Worm (Caenorhabditis elegans): Measurements from ENCODE around the gene srw-43.

srw-43 gene

DNA sequence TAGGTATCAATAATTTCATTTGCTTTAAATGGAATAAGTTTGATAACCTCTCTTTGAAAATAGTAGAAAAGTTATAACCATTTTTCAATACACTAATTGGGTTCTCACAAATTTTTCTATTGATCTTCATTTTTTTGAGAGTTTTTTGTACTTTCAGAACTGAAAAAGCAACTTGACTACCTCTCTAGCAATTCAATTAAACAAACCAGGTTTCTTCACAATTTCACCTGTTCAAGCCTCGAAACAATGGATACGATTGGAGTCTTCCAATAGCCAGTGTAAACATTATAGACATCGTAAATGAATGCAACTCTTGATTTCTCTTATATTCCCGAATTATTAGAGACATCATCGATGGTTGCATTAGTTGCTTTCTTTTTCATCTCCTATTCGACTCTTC lies 44.1 kb downstream of the srw-43 start, which contains the start of gene srz-99:
Gene srz-99 (plus strand): TSS at position 301 of the 400 bp plus-strand sequence.
- TF ChIP-seq arid-1 (GFP tag; conservative IDR thresholded peaks at IDR 0.05) (no peak), madf-5 (GFP tag; IDR thresholded peaks at IDR 0.05) (no peak), Y75B8A.6 (GFP tag; IDR thresholded peaks at IDR 0.05) (no peak), mdt-29 (GFP tag; IDR thresholded peaks at IDR 0.05) (no peak), ceh-44 (GFP tag; IDR thresholded peaks at IDR 0.05) (no peak), Y5F2A.4 (GFP tag; optimal IDR thresholded peaks at IDR 0.05) (no peak)

- no peak for TF ChIP-seq Y5F2A.4 (GFP tag; optimal IDR thresholded peaks at IDR 0.05)
- no peak for TF ChIP-seq lin-38 (GFP tag; IDR thresholded peaks at IDR 0.05)
- no peak for TF ChIP-seq daf-12 (tag; optimal IDR thresholded peaks at IDR 0.05)
- no peak for TF ChIP-seq saeg-2 (GFP tag; IDR thresholded peaks at IDR 0.05)
- no peak for TF ChIP-seq daf-8 (GFP tag; IDR thresholded peaks at IDR 0.05)
Observed at ce11 chrV:16731600-16731999, 45.8 kb downstream of the srw-43 start, which contains the start of gene srz-100. TSS of gene srz-100 (plus strand) at chrV:16731900.

DNA sequence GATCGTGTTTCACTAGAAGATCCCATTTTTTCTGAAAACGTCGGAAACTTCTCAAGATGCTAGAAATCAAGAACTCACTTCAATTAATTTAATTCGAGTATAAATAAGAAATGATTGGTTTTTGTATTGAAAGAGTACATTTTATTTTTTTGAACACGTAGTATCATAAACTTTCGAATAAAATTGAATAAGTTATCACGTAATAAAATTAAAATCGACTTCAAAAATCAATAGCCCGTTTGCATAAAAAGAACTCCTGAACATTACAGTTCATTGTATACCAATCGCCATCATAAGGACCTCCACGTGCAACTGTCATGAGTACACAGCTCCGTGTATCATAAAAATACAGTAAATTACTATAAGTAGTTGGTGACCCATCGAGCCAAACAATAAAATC lies 47.9 kb downstream of the srw-43 start, which contains the start of gene T25E12.16:
Gene T25E12.16 (minus strand): TSS at position 101 of the 400 bp plus-strand sequence.
- TF ChIP-seq lin-38 (GFP tag; IDR thresholded peaks at IDR 0.05) (no peak), ceh-32 (tag; optimal IDR thresholded peaks at IDR 0.05; ENCODE audit: poor library complexity) (no peak), nhr-25 (tag; optimal IDR thresholded peaks at IDR 0.05; ENCODE audit: borderline replicate concordance, insufficient read depth) (no peak), snpc-4 (tag; optimal IDR thresholded peaks at IDR 0.05) (no peak), skn-1 (tag; optimal IDR thresholded peaks at IDR 0.05) (no peak), unc-130 (GFP tag; optimal IDR thresholded peaks at IDR 0.05) (no peak)

DNA sequence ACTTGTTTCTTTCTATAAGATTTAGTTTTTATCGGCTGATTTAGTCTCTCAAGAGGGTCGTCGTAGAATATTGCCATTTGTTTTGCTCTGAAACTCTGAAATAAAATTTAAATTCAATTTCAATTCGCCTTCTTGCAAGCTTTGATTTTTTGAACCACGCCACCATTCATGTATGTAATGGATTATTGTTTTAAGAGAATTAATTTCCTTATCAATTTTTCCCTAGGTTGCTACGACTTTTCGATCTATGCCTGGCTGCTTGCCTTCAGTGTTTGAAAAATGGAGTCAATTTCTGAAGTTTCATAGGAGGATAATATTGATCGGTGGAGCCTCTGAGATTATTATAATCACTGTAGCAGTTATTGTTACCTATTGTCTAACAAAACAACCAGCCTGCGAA lies 49.7 kb downstream of the srw-43 start, which contains the start of the genes clec-38 and clec-34:
Gene clec-38 (minus strand): TSS at position 101 of the 400 bp plus-strand sequence.
Gene clec-34 (plus strand): TSS at position 248 of the 400 bp plus-strand sequence.
- TF ChIP-seq R02D3.7 (tag; optimal IDR thresholded peaks at IDR 0.05) = no peak
- TF ChIP-seq zip-2 (tag; optimal IDR thresholded peaks at IDR 0.05) = no peak
- TF ChIP-seq unc-62 (GFP tag; optimal IDR thresholded peaks at IDR 0.05 in 1 of 2) = peak in 1 of 2 experiments; percentile 4
- TF ChIP-seq unc-62 (tag; optimal IDR thresholded peaks at IDR 0.05) = no peak
- TF ChIP-seq dpl-1 (GFP tag; optimal IDR thresholded peaks at IDR 0.05) = no peak
- no peak for TF ChIP-seq T26A8.4 (GFP tag; IDR thresholded peaks at IDR 0.05)
